Worm (Caenorhabditis elegans) whole organism, mixed stage, embryonic: ENCODE measurements around the gene tin-10.

ENCODE experiments used
- blmp-1 ChIP-seq: fragments of 150-350 bp; optimal IDR thresholded peaks from 2 replicates; lab custom pipeline; 2014; ENCODE audit warnings: missing biosample characterization, missing genetic modification characterization
- elt-1 ChIP-seq: sonication (generic microtip); optimal IDR thresholded peaks from 2 replicates; lab custom pipeline; 2017; ENCODE audit warnings: missing genetic modification characterization, mild to moderate bottlenecking, missing compliant biosample characterization, antibody characterized with exemption, moderate library complexity, borderline replicate concordance; ENCODE audit not compliant: insufficient read depth
- elt-3 ChIP-seq: fragments of 150-350 bp; optimal IDR thresholded peaks from 2 replicates; lab custom pipeline; 2014; ENCODE audit warnings: missing biosample characterization, missing genetic modification characterization
- hlh-1 ChIP-seq: fragments of 150-350 bp; optimal IDR thresholded peaks from 2 replicates; lab custom pipeline; 2014; ENCODE audit warnings: missing biosample characterization, missing genetic modification reagents, missing genetic modification characterization
- nhr-12 ChIP-seq: fragments of 150-350 bp; optimal IDR thresholded peaks from 2 replicates; lab custom pipeline; 2014; ENCODE audit warnings: missing biosample characterization, missing genetic modification characterization
- nhr-76 ChIP-seq: sonication (generic microtip); optimal IDR thresholded peaks from 2 replicates; lab custom pipeline; 2017; ENCODE audit warnings: missing biosample characterization, missing genetic modification characterization
- pha-4 ChIP-seq: fragments of 150-350 bp; optimal IDR thresholded peaks from 2 replicates; lab custom pipeline; 2018; ENCODE audit warnings: missing biosample characterization, missing genetic modification reagents, missing genetic modification characterization
- snpc-4 ChIP-seq: fragments of 150-350 bp; optimal IDR thresholded peaks from 2 replicates; lab custom pipeline; 2014; ENCODE audit warnings: missing biosample characterization, missing genetic modification characterization
- unc-39 ChIP-seq: fragments of 150-350 bp; optimal IDR thresholded peaks from 2 replicates; lab custom pipeline; 2014; ENCODE audit warnings: missing biosample characterization, missing genetic modification characterization
- ztf-11 ChIP-seq: fragments of 150-350 bp; optimal IDR thresholded peaks from 2 replicates; lab custom pipeline; 2014; ENCODE audit warnings: missing biosample characterization, missing genetic modification characterization

ce11 chrIII:11496496-11496895, 6.2 kb downstream of the tin-10 start, which contains the start of gene Y66D12A.24:
- TF ChIP-seq nhr-12 (tag; lab: Kevin White, UChicago) (no peak), hlh-1 (no peak), nhr-76 (no peak), pha-4 (tag; lab: Kevin White, UChicago) (no peak), ztf-11 (no peak), elt-1 (tag; lab: Kevin White, UChicago) (no peak), snpc-4 (no peak), elt-3 (tag; lab: Kevin White, UChicago) (no peak), blmp-1 (no peak), unc-39 (tag; lab: Kevin White, UChicago) (no peak)
